Fruit fly (Drosophila melanogaster): Measurements from ENCODE around the gene CG18259.

Gene CG18259

DNA sequence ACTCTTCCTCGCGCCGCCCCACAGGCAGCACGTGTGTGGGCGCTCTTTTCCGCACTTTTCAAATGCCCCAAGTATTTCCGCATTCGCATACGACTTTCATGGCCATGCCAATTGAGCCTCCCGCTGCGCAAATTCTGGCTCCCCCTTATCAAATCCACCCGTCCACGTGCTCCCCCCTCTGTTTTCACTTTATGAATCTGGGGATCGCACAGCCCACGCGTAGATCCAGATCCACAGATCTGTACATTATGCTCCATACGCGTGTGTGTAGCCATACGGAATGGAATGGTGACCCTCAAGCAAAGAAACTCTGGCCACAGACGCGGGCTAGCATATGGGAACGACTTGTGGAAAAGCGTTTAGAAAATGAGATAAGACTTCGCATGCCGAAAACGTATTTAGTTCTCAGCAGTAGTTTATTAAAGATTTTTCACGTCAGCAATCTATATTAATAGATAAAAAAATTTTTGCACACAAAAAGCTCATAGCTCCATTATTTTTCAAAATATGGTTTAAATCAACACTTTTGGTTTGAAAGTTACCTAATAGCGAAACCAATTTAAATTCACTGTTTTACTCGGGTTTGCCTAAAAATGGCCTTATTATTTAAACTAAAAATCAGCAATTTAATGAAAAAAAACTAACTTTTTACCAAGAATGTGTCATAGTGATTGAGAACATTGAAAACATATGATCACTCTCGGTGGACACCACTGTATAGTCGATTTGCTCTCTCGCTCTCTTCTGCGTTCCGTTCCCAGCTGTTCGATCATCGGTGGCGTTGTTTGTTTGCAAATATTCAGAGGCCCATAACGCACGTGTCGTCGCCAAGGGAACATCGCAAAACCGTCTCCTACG is 6.3 kb upstream of the CG18259 start (continued):
- TF ChIP-seq pan (optimal IDR thresholded peaks at IDR 0.05) (no peak), pan (GFP tag; optimal IDR thresholded peaks at IDR 0.05 in 1 of 2, IDR thresholded peaks at IDR 0.05 in 1 of 2) (no peak), dati (GFP tag; IDR thresholded peaks at IDR 0.05) (no peak), CG7963 (GFP tag; IDR thresholded peaks at IDR 0.05; ENCODE audit: partially characterized antibody) (no peak), CG8944 (GFP tag; optimal IDR thresholded peaks at IDR 0.05) (peak; percentile 29), cato (GFP tag; optimal IDR thresholded peaks at IDR 0.05; ENCODE audit: borderline replicate concordance) (peak; percentile 44), lab (GFP tag; optimal IDR thresholded peaks at IDR 0.05) (peak; percentile 75), tio (GFP tag; optimal IDR thresholded peaks at IDR 0.05) (peak; percentile 80), CG11504 (tag; optimal IDR thresholded peaks at IDR 0.05) (peak; percentile 76), stc (GFP tag; IDR thresholded peaks at IDR 0.05) (no peak), Hmr (GFP tag; optimal IDR thresholded peaks at IDR 0.05) (peak; percentile 68), CG4820 (GFP tag; optimal IDR thresholded peaks at IDR 0.05) (peak; percentile 10), chinmo (GFP tag; IDR thresholded peaks at IDR 0.05; ENCODE audit: partially characterized antibody) (0 out of 4 replicates have a peak, but pooled peaks have one; percentile 48), CG3163 (GFP tag; optimal IDR thresholded peaks at IDR 0.05) (no peak), ro (GFP tag; IDR thresholded peaks at IDR 0.05) (no peak), CG1647 (GFP tag; optimal IDR thresholded peaks at IDR 0.05) (peak; percentile 17), CG11398 (GFP tag; optimal IDR thresholded peaks at IDR 0.05) (peak; percentile 5), CG6175 (GFP tag; IDR thresholded peaks at IDR 0.05) (no peak), CG7357 (GFP tag; IDR thresholded peaks at IDR 0.05) (peak; percentile 49; the same call in 1 of the 3 replicates), cwo (GFP tag; optimal IDR thresholded peaks at IDR 0.05) (peak; percentile 51), CG17359 (tag; optimal IDR thresholded peaks at IDR 0.05) (peak; percentile 29), Mrtf (GFP tag; IDR thresholded peaks at IDR 0.05) (no peak; the same call in 2 of the 3 replicates), Sox100B (GFP tag; optimal IDR thresholded peaks at IDR 0.05) (peak; percentile 74), CG11695 (GFP tag; IDR thresholded peaks at IDR 0.05) (peak; percentile 35; the same call in 1 of the 3 replicates), Med (GFP tag) (peak; percentile 91), zfh2 (GFP tag; optimal IDR thresholded peaks at IDR 0.05) (peak; percentile 68), CG2202 (tag; optimal IDR thresholded peaks at IDR 0.05) (peak; percentile 3), CG17612 (GFP tag; IDR thresholded peaks at IDR 0.05) (no peak), dan (GFP tag; IDR thresholded peaks at IDR 0.05) (no peak), CG15073 (GFP tag; optimal IDR thresholded peaks at IDR 0.05) (peak; percentile 96), CG1024 (GFP tag; IDR thresholded peaks at IDR 0.05) (no peak), CG15514 (GFP tag; optimal IDR thresholded peaks at IDR 0.05) (peak; percentile 15), CG34376 (GFP tag; optimal IDR thresholded peaks at IDR 0.05) (peak; percentile 15), pnt (GFP tag; optimal IDR thresholded peaks at IDR 0.05) (peak; percentile 9), Hand (GFP tag; optimal IDR thresholded peaks at IDR 0.05) (no peak), Ets65A (GFP tag) (peak; percentile 95), CG34224 (GFP tag; IDR thresholded peaks at IDR 0.05; ENCODE audit: partially characterized antibody) (no peak), jing (GFP tag; optimal IDR thresholded peaks at IDR 0.05) (peak; percentile 6), Nf-YB (GFP tag; optimal IDR thresholded peaks at IDR 0.05) (peak; percentile 49), gsb (GFP tag; IDR thresholded peaks at IDR 0.05) (no peak), h (optimal IDR thresholded peaks at IDR 0.05) (no peak), HmgZ (tag; optimal IDR thresholded peaks at IDR 0.05) (peak; percentile 5), chn (GFP tag; optimal IDR thresholded peaks at IDR 0.05) (peak; percentile 4), Oaz (GFP tag; IDR thresholded peaks at IDR 0.05) (no peak; the same call in 1 of the 2 replicates), HLH54F (GFP tag; optimal IDR thresholded peaks at IDR 0.05) (peak; percentile 75), ttk (GFP tag; IDR thresholded peaks at IDR 0.05) (no peak), CG13894 (tag; optimal IDR thresholded peaks at IDR 0.05) (peak; percentile 25), CHES-1-like (GFP tag; optimal IDR thresholded peaks at IDR 0.05) (peak; percentile 70), twi (tag; optimal IDR thresholded peaks at IDR 0.05) (no peak)

All from whole organism, embryonic.